Worm (Caenorhabditis elegans) whole organism, L3 larva: Measurements from ENCODE around the gene prmn-1.
"Not testable (repeated sequence)": the region's sequence is repeated elsewhere in the genome, so short reads cannot be mapped to it uniquely, and the experiment has no call there.

Source experiments
- elt-1 ChIP-seq: fragments of 150-350 bp; optimal IDR thresholded peaks from 2 replicates; lab custom pipeline; 2014; ENCODE audit warnings: missing biosample characterization, missing genetic modification characterization
- eor-1 ChIP-seq, 2 experiments: fragments of 150-350 bp; optimal IDR thresholded peaks; 2 replicates each; lab custom pipeline; 2014 to 2018; ENCODE audit warnings: missing biosample characterization in 2 of 2, missing genetic modification characterization in 2 of 2
- fos-1 ChIP-seq: fragments of 150-350 bp; optimal IDR thresholded peaks from 2 replicates; lab custom pipeline; 2014; ENCODE audit warnings: missing biosample characterization, missing genetic modification characterization

The prmn-1 gene

DNA sequence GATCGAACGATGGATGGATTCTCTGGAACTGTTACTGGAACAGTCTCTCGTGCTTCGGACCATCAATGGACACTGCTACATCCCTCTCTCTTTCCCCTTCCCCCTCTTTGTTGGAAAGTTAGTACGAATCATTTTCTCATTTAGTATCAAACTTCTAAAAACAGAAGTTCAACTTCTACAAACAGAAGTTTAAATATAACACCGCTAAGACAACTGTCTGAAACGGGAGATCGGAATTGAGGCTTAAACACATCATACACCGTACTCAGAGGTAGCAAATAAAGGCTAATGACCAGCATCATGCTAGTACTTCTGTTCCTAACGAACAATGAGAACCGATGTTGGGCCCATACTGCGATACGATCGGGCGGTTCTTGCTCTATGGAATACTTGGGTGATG, 54.9 kb downstream of the prmn-1 start, which contains the start of gene F46C3.7:
Gene F46C3.7 (plus strand): TSS at position 301 of the 400 bp plus-strand sequence.
- TF ChIP-seq fos-1 (tag; lab: Kevin White, UChicago); elt-1 (tag; lab: Kevin White, UChicago); eor-1 (tag; optimal IDR thresholded peaks at IDR 0.05; lab: Kevin White, UChicago): not testable (repeated sequence)
- TF ChIP-seq, all 47 proteins: peak for 0; not testable (repeated sequence) for 47
